Fruit fly (Drosophila melanogaster) whole organism, embryonic: ENCODE data around the gene Hph.

Experiments used
- Atf6 ChIP-seq: fragments of 200-800 bp; sonication (Bioruptor generic); IDR thresholded peaks from 2 replicates; pipeline ENCODE4 v1.3.6; 2022; ENCODE audit warnings: missing biosample characterization, missing genetic modification characterization
- CG10321 ChIP-seq: fragments of 200-800 bp; sonication (Bioruptor generic); IDR thresholded peaks from 2 replicates; pipeline ENCODE4 v1.3.6; 2022; ENCODE audit warnings: missing biosample characterization, missing genetic modification characterization
- CG10565 ChIP-seq: fragments of 200-800 bp; sonication (Bioruptor generic); optimal IDR thresholded peaks from 3 replicates; lab custom pipeline; 2016; ENCODE audit warnings: missing biosample characterization, mild to moderate bottlenecking, missing genetic modification characterization
- CG11456 ChIP-seq: fragments of 200-800 bp; sonication (Bioruptor generic); IDR thresholded peaks from 3 replicates; pipeline ENCODE4 v1.3.6; 2022; ENCODE audit warnings: missing biosample characterization, missing genetic modification characterization
- CG11695 ChIP-seq: fragments of 200-800 bp; sonication (Bioruptor generic); IDR thresholded peaks from 3 replicates; pipeline ENCODE4 v1.3.6; 2022; ENCODE audit warnings: missing biosample characterization, missing genetic modification characterization
- CG11696 ChIP-seq: fragments of 200-800 bp; sonication (Bioruptor generic); IDR thresholded peaks from 2 replicates; pipeline ENCODE4 v1.3.6; 2022; ENCODE audit warnings: missing biosample characterization, missing genetic modification characterization
- CG15601 ChIP-seq: fragments of 200-800 bp; sonication (Bioruptor generic); optimal IDR thresholded peaks from 3 replicates; lab custom pipeline; 2019; ENCODE audit warnings: missing biosample characterization, mild to moderate bottlenecking, missing genetic modification characterization, moderate library complexity
- CG16779 ChIP-seq: fragments of 200-800 bp; sonication (Bioruptor generic); IDR thresholded peaks from 2 replicates; pipeline ENCODE4 v1.3.6; 2022; ENCODE audit warnings: missing biosample characterization, missing genetic modification characterization
- CG17385 ChIP-seq: fragments of 200-800 bp; sonication (Bioruptor generic); optimal IDR thresholded peaks from 3 replicates; lab custom pipeline; 2018; ENCODE audit warnings: missing biosample characterization, mild to moderate bottlenecking, missing genetic modification characterization
- CG17829 ChIP-seq: fragments of 200-800 bp; optimal IDR thresholded peaks from 2 replicates; lab custom pipeline; 2019; ENCODE audit warnings: missing biosample characterization, mild to moderate bottlenecking, missing genetic modification characterization, moderate library complexity
- CG1792 ChIP-seq: fragments of 200-800 bp; sonication (Bioruptor generic); optimal IDR thresholded peaks from 2 replicates; lab custom pipeline; 2016; ENCODE audit warnings: missing biosample characterization, missing genetic modification characterization
- CG2678 ChIP-seq: fragments of 200-800 bp; sonication (Bioruptor generic); optimal IDR thresholded peaks from 3 replicates; lab custom pipeline; 2019; ENCODE audit warnings: missing biosample characterization, mild to moderate bottlenecking, missing genetic modification characterization, moderate library complexity
- CG33213 ChIP-seq: fragments of 200-800 bp; sonication (Bioruptor generic); optimal IDR thresholded peaks from 3 replicates; lab custom pipeline; 2016; ENCODE audit warnings: missing biosample characterization, missing genetic modification characterization
- CG4404 ChIP-seq: fragments of 200-800 bp; sonication (Bioruptor generic); IDR thresholded peaks from 2 replicates; pipeline ENCODE4 v1.3.6; 2022; ENCODE audit warnings: missing biosample characterization, missing genetic modification characterization
- CG6254 ChIP-seq: fragments of 200-800 bp; sonication (Bioruptor generic); optimal IDR thresholded peaks from 3 replicates; lab custom pipeline; 2017; ENCODE audit warnings: mild to moderate bottlenecking, missing biosample characterization, missing genetic modification reagents, missing genetic modification characterization
- CG8089 ChIP-seq: fragments of 200-800 bp; sonication (Bioruptor generic); optimal IDR thresholded peaks from 3 replicates; lab custom pipeline; 2016; ENCODE audit warnings: missing biosample characterization, missing genetic modification characterization
- CG8281 ChIP-seq: fragments of 200-800 bp; sonication (Bioruptor generic); optimal IDR thresholded peaks from 2 replicates; lab custom pipeline; 2018; ENCODE audit warnings: missing biosample characterization, mild to moderate bottlenecking, missing genetic modification characterization, moderate library complexity
- CG8944 ChIP-seq: fragments of 200-800 bp; sonication (Bioruptor generic); optimal IDR thresholded peaks from 3 replicates; lab custom pipeline; 2016; ENCODE audit warnings: missing biosample characterization, missing genetic modification characterization
- D19B ChIP-seq: fragments of 200-800 bp; sonication (Bioruptor generic); optimal IDR thresholded peaks from 2 replicates; lab custom pipeline; 2017; ENCODE audit warnings: missing biosample characterization, mild to moderate bottlenecking, missing genetic modification characterization
- Dbx ChIP-seq: fragments of 200-800 bp; sonication (Bioruptor generic); IDR thresholded peaks from 3 replicates; pipeline ENCODE4 v1.3.6; 2022; ENCODE audit warnings: missing biosample characterization, missing genetic modification characterization
- Dek ChIP-seq: fragments of 200-800 bp; sonication (Bioruptor generic); optimal IDR thresholded peaks from 3 replicates; lab custom pipeline; 2019; ENCODE audit warnings: missing biosample characterization, mild to moderate bottlenecking, missing genetic modification characterization, moderate library complexity
- Doc2 ChIP-seq: fragments of 200-800 bp; sonication (Bioruptor generic); IDR thresholded peaks from 2 replicates; pipeline ENCODE4 v1.3.6; 2022; ENCODE audit warnings: missing biosample characterization, missing genetic modification characterization
- Drgx ChIP-seq: fragments of 200-800 bp; sonication (Bioruptor generic); IDR thresholded peaks from 2 replicates; pipeline ENCODE4 v1.3.6; 2022; ENCODE audit warnings: missing biosample characterization, missing genetic modification characterization
- Fer1 ChIP-seq: fragments of 200-800 bp; sonication (Bioruptor generic); optimal IDR thresholded peaks from 2 replicates; lab custom pipeline; 2017; ENCODE audit warnings: missing biosample characterization, mild to moderate bottlenecking, missing genetic modification characterization
- Gsc ChIP-seq: fragments of 200-800 bp; sonication (Bioruptor generic); IDR thresholded peaks from 2 replicates; pipeline ENCODE4 v1.3.6; 2022; ENCODE audit warnings: missing biosample characterization, missing genetic modification characterization
- Gug ChIP-seq: fragments of 200-800 bp; sonication (Bioruptor generic); IDR thresholded peaks from 4 replicates; pipeline ENCODE4 v1.3.6; 2022; ENCODE audit warnings: missing biosample characterization, missing genetic modification characterization
- HmgZ ChIP-seq: fragments of 200-800 bp; sonication (Bioruptor generic); optimal IDR thresholded peaks from 2 replicates; lab custom pipeline; 2018; ENCODE audit warnings: missing biosample characterization, mild to moderate bottlenecking, missing genetic modification characterization
- Lhr ChIP-seq: fragments of 200-800 bp; sonication (Bioruptor generic); optimal IDR thresholded peaks from 3 replicates; lab custom pipeline; 2017; ENCODE audit warnings: mild to moderate bottlenecking, missing biosample characterization, missing genetic modification reagents, missing genetic modification characterization
- MESR4 ChIP-seq: fragments of 200-800 bp; sonication (Bioruptor generic); optimal IDR thresholded peaks from 2 replicates; lab custom pipeline; 2018; ENCODE audit warnings: missing biosample characterization, mild to moderate bottlenecking, missing genetic modification characterization, moderate library complexity
- Med ChIP-seq: fragments of 200-800 bp; sonication (Bioruptor generic); peaks from one replicate; lab custom pipeline; 2016; ENCODE audit warnings: missing biosample characterization, missing genetic modification characterization, mild to moderate bottlenecking, inconsistent platforms, moderate library complexity
- Meics ChIP-seq: fragments of 200-800 bp; sonication (Bioruptor generic); optimal IDR thresholded peaks from 2 replicates; lab custom pipeline; 2017; ENCODE audit warnings: missing biosample characterization, mild to moderate bottlenecking, missing genetic modification characterization
- Oli ChIP-seq: fragments of 200-800 bp; sonication (Bioruptor generic); optimal IDR thresholded peaks from 2 replicates; lab custom pipeline; 2018; ENCODE audit warnings: missing biosample characterization, mild to moderate bottlenecking, missing genetic modification characterization, moderate library complexity
- Rfx ChIP-seq: fragments of 200-800 bp; sonication (Bioruptor generic); IDR thresholded peaks from 2 replicates; pipeline ENCODE4 v1.3.6; 2022; ENCODE audit warnings: missing biosample characterization, missing genetic modification characterization
- Stat92E ChIP-seq, 3 experiments: fragments of >200 bp in 2 of 3; fragments of 200-800 bp in 1 of 3; sonication (Bioruptor generic) in 1 of 3; optimal IDR thresholded peaks; 2 replicates each; lab custom pipeline; 2017 to 2019; ENCODE audit warnings: missing biosample characterization in 3 of 3, missing genetic modification characterization in 3 of 3, mild to moderate bottlenecking in 1 of 3, moderate library complexity in 1 of 3
- Xbp1 ChIP-seq: fragments of 200-800 bp; sonication (Bioruptor generic); optimal IDR thresholded peaks from 3 replicates; lab custom pipeline; 2016; ENCODE audit warnings: missing biosample characterization, mild to moderate bottlenecking, missing genetic modification characterization
- ara ChIP-seq: fragments of 200-800 bp; sonication (Bioruptor generic); IDR thresholded peaks from 2 replicates; pipeline ENCODE4 v1.3.6; 2022; ENCODE audit warnings: missing biosample characterization, missing genetic modification characterization
- bigmax ChIP-seq: fragments of 200-800 bp; sonication (Bioruptor generic); optimal IDR thresholded peaks from 2 replicates; lab custom pipeline; 2018; ENCODE audit warnings: missing biosample characterization, mild to moderate bottlenecking, missing genetic modification characterization
- cad ChIP-seq: fragments of >200 bp; optimal IDR thresholded peaks from 2 replicates; lab custom pipeline; 2017; ENCODE audit warnings: missing biosample characterization, missing genetic modification characterization
- chif ChIP-seq, 2 experiments: fragments of 200-800 bp; sonication (Bioruptor generic); optimal IDR thresholded peaks; 3 replicates each; lab custom pipeline; 2016; ENCODE audit warnings: missing biosample characterization in 2 of 2, missing genetic modification characterization in 2 of 2
- ewg ChIP-seq: fragments of 200-800 bp; sonication (Bioruptor generic); optimal IDR thresholded peaks from 3 replicates; lab custom pipeline; 2017; ENCODE audit warnings: mild to moderate bottlenecking, missing biosample characterization, missing genetic modification reagents, missing genetic modification characterization
- fd102C ChIP-seq: fragments of 200-800 bp; sonication (Bioruptor generic); optimal IDR thresholded peaks from 2 replicates; lab custom pipeline; 2018; ENCODE audit warnings: missing biosample characterization, mild to moderate bottlenecking, missing genetic modification characterization, moderate library complexity
- gcm2 ChIP-seq: fragments of 200-800 bp; sonication (Bioruptor generic); optimal IDR thresholded peaks from 2 replicates; lab custom pipeline; 2016; ENCODE audit warnings: missing biosample characterization, missing genetic modification characterization
- gem ChIP-seq: fragments of 200-800 bp; sonication (Bioruptor generic); optimal IDR thresholded peaks from 2 replicates; lab custom pipeline; 2019; ENCODE audit warnings: missing biosample characterization, mild to moderate bottlenecking, missing genetic modification characterization, moderate library complexity
- gfzf ChIP-seq: fragments of 200-800 bp; sonication (Bioruptor generic); optimal IDR thresholded peaks from 2 replicates; lab custom pipeline; 2016; ENCODE audit warnings: missing biosample characterization, mild to moderate bottlenecking, missing genetic modification characterization, moderate library complexity
- gro ChIP-seq: fragments of 200-800 bp; sonication (Bioruptor generic); optimal IDR thresholded peaks from 2 replicates; lab custom pipeline; 2016; ENCODE audit warnings: missing biosample characterization, missing genetic modification characterization
- gsb-n ChIP-seq: fragments of 200-800 bp; sonication (Bioruptor generic); optimal IDR thresholded peaks from 3 replicates; lab custom pipeline; 2018; ENCODE audit warnings: missing biosample characterization, mild to moderate bottlenecking, missing genetic modification characterization
- ind ChIP-seq: fragments of 200-800 bp; sonication (Bioruptor generic); optimal IDR thresholded peaks from 3 replicates; lab custom pipeline; 2016; ENCODE audit warnings: missing biosample characterization, missing genetic modification characterization
- mam ChIP-seq: fragments of 200-800 bp; sonication (Bioruptor generic); optimal IDR thresholded peaks from 3 replicates; lab custom pipeline; 2016; ENCODE audit warnings: missing biosample characterization, missing genetic modification characterization
- sim ChIP-seq: fragments of 200-800 bp; sonication (Bioruptor generic); IDR thresholded peaks from 2 replicates; pipeline ENCODE4 v1.3.6; 2022; ENCODE audit warnings: missing biosample characterization, missing genetic modification characterization
- slp2 ChIP-seq: fragments of 200-800 bp; sonication (Bioruptor generic); optimal IDR thresholded peaks from 2 replicates; lab custom pipeline; 2016; ENCODE audit warnings: missing biosample characterization, missing genetic modification characterization
- tin ChIP-seq: fragments of 200-800 bp; sonication (Bioruptor generic); optimal IDR thresholded peaks from 3 replicates; lab custom pipeline; 2016; ENCODE audit warnings: missing biosample characterization, missing genetic modification characterization
- tio ChIP-seq: fragments of 200-800 bp; sonication (Bioruptor generic); optimal IDR thresholded peaks from 2 replicates; lab custom pipeline; 2017; ENCODE audit warnings: missing biosample characterization, missing genetic modification characterization, inconsistent platforms

Gene Hph

dm6 chr3R:5270806-5271205 is 14.0 kb downstream of the Hph start (continued):
- TF ChIP-seq CG8281 (tag; lab: Kevin White, UChicago) = no peak
- no peak for TF ChIP-seq CG11456 (GFP tag; lab: Robert Waterston, UW)
- TF ChIP-seq CG8944 (GFP tag; lab: Kevin White, UChicago) = no peak
- peak; percentile 49; the same call in 1 of the 2 replicates for TF ChIP-seq Atf6 (GFP tag; lab: Robert Waterston, UW)
- TF ChIP-seq gro (GFP tag; lab: Kevin White, UChicago) = no peak
- peak; percentile 40; the same call in 1 of the 2 replicates for TF ChIP-seq Drgx
- no peak for TF ChIP-seq CG16779
- peak; percentile 13 for TF ChIP-seq mam
- no peak for TF ChIP-seq gcm2
- peak; percentile 45; the same call in 1 of the 2 replicates for TF ChIP-seq Rfx (GFP tag; lab: Robert Waterston, UW)
- peak in 1 of 2 experiments; percentile 24 for TF ChIP-seq chif (GFP tag; optimal IDR thresholded peaks at IDR 0.05; lab: Kevin White, UChicago)
- no peak for TF ChIP-seq Stat92E (GFP tag; optimal IDR thresholded peaks at IDR 0.05; lab: Kevin White, UChicago)
- TF ChIP-seq D19B (GFP tag; lab: Kevin White, UChicago) = no peak
- no peak for TF ChIP-seq Oli (tag; lab: Kevin White, UChicago)
- no peak for TF ChIP-seq Fer1 (GFP tag; lab: Kevin White, UChicago)
- peak; percentile 12 for TF ChIP-seq Xbp1
- TF ChIP-seq ind (GFP tag; lab: Kevin White, UChicago) = peak; percentile 19
- no peak for TF ChIP-seq CG1792
- TF ChIP-seq CG17385 (GFP tag; lab: Kevin White, UChicago) = no peak
- no peak for TF ChIP-seq CG11695
- TF ChIP-seq Dek (tag; lab: Kevin White, UChicago) = no peak
- no peak for TF ChIP-seq gem (tag; lab: Kevin White, UChicago)
- TF ChIP-seq slp2 (GFP tag; lab: Kevin White, UChicago) = no peak
- peak; percentile 10 for TF ChIP-seq CG17829 (tag; lab: Kevin White, UChicago)
- TF ChIP-seq sim (GFP tag; lab: Robert Waterston, UW) = no peak
- TF ChIP-seq fd102C = no peak
- peak; percentile 7 for TF ChIP-seq MESR4 (GFP tag; lab: Kevin White, UChicago)
- TF ChIP-seq ewg = peak; percentile 89
- TF ChIP-seq Gug = peak; percentile 11; the same call in 2 of the 4 replicates
- TF ChIP-seq Lhr (GFP tag; lab: Kevin White, UChicago) = no peak
- no peak for TF ChIP-seq Doc2
- TF ChIP-seq Med (GFP tag; lab: Kevin White, UChicago) = peak; percentile 79
- TF ChIP-seq bigmax (GFP tag; lab: Kevin White, UChicago) = no peak
- no peak for TF ChIP-seq CG10565 (GFP tag; lab: Kevin White, UChicago)
- no peak for TF ChIP-seq CG6254 (GFP tag; lab: Kevin White, UChicago)
- TF ChIP-seq HmgZ (tag; lab: Kevin White, UChicago) = peak; percentile 24
- no peak for TF ChIP-seq CG15601 (tag; lab: Kevin White, UChicago)
- TF ChIP-seq ara (GFP tag; lab: Robert Waterston, UW) = no peak
- TF ChIP-seq Gsc (GFP tag; lab: Robert Waterston, UW) = no peak
- no peak for TF ChIP-seq gfzf (GFP tag; lab: Kevin White, UChicago)
- no peak for TF ChIP-seq CG2678 (tag; lab: Kevin White, UChicago)
- no peak for TF ChIP-seq gsb-n (tag; lab: Kevin White, UChicago)
- TF ChIP-seq tin (GFP tag; lab: Kevin White, UChicago) = peak; percentile 13
- no peak for TF ChIP-seq CG10321
- TF ChIP-seq CG8089 (GFP tag; lab: Kevin White, UChicago) = no peak
- peak; percentile 16 for TF ChIP-seq Meics (GFP tag; lab: Kevin White, UChicago)
- no peak for TF ChIP-seq CG4404
- TF ChIP-seq tio (GFP tag; lab: Kevin White, UChicago) = no peak
- peak; percentile 11 for TF ChIP-seq CG33213 (GFP tag; lab: Kevin White, UChicago)
- TF ChIP-seq Dbx (GFP tag; lab: Robert Waterston, UW) = no peak
- TF ChIP-seq CG11696 (GFP tag; lab: Robert Waterston, UW) = peak; percentile 44; the same call in 1 of the 2 replicates
- TF ChIP-seq cad (GFP tag; lab: Kevin White, UChicago) = no peak
